Fruit fly (Drosophila melanogaster): ENCODE results near the gene BigH1.
A peak's percentile ranks its signal among the peaks of the same experiment; 100 is the strongest.

BigH1 gene

DNA sequence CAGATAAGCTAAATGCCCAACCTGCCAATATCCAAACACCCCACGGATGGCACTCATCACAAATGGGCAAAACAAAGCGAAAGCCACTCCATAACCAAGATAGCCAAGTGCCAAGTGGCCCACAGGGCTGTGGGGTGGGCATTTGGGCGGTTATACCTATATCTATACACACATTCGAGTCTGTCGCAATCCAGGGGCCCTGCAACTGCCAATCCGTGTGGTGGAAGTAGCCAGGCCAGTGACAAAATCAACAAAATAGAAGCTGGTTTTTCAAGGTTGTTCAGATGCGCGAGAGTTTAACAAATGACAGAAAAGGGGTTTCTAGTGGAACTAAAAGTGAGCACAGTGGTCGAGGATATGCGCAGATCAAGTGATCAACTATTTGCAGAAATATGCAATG is 31.8 kb downstream of the BigH1 start (continued):
- no peak for TF ChIP-seq Fer2 (tag; optimal IDR thresholded peaks at IDR 0.05)
- no peak for TF ChIP-seq croc (GFP tag; conservative IDR thresholded peaks at IDR 0.05)
- no peak for TF ChIP-seq B-H2 (GFP tag; optimal IDR thresholded peaks at IDR 0.05)
- TF ChIP-seq BtbVII (GFP tag; optimal IDR thresholded peaks at IDR 0.05): no peak

DNA sequence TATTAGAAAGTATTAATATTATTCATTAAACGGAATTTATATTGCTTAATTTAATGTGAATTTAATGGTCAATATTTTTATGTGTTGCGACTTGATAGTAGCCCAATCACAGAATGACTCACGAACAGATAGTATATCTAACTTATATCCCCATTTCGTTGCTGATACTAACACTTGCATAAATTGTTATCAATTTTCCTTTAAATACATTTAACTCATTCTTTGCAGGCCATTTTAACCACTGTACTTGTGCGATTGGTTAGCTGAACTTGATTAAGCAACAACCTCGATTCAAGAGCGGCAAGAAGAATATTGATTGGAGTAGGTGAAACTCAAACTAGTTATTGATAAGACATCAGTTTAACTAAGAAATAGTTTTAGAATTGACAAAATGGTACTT is 32.4 kb downstream of the BigH1 start:
- TF ChIP-seq CG8290 (GFP tag; optimal IDR thresholded peaks at IDR 0.05): no peak
- peak in 1 of 2 experiments; percentile 22 for TF ChIP-seq CG8290 (tag; optimal IDR thresholded peaks at IDR 0.05)
- no peak for TF ChIP-seq CG7928 (GFP tag; optimal IDR thresholded peaks at IDR 0.05)
- no peak for TF ChIP-seq CG5953 (GFP tag; IDR thresholded peaks at IDR 0.05)
- no peak for TF ChIP-seq CG6254 (GFP tag; optimal IDR thresholded peaks at IDR 0.05)
- no peak for TF ChIP-seq HLH54F (GFP tag; optimal IDR thresholded peaks at IDR 0.05)
- no peak for TF ChIP-seq cato (GFP tag; optimal IDR thresholded peaks at IDR 0.05; ENCODE audit: borderline replicate concordance)
- TF ChIP-seq CG17612 (GFP tag; IDR thresholded peaks at IDR 0.05): no peak
- TF ChIP-seq Blimp-1 (GFP tag; optimal IDR thresholded peaks at IDR 0.05): no peak
- TF ChIP-seq Side (GFP tag; optimal IDR thresholded peaks at IDR 0.05): no peak
- TF ChIP-seq CG6813 (GFP tag; optimal IDR thresholded peaks at IDR 0.05): no peak
- peak; percentile 3 for TF ChIP-seq CG9437 (GFP tag; optimal IDR thresholded peaks at IDR 0.05)
- TF ChIP-seq Pdp1 (GFP tag; optimal IDR thresholded peaks at IDR 0.05): peak in 1 of 2 experiments; percentile 12
- TF ChIP-seq slou (GFP tag; optimal IDR thresholded peaks at IDR 0.05): no peak
- no peak for TF ChIP-seq cwo (GFP tag; optimal IDR thresholded peaks at IDR 0.05)
- TF ChIP-seq sens (GFP tag): peak; percentile 14
- TF ChIP-seq CG2120 (GFP tag; optimal IDR thresholded peaks at IDR 0.05): no peak
- TF ChIP-seq CG8924 (tag; optimal IDR thresholded peaks at IDR 0.05): no peak
- 0 out of 2 replicates have a peak, but pooled peaks have one; percentile 4 for TF ChIP-seq CG31441 (GFP tag; IDR thresholded peaks at IDR 0.05)
- TF ChIP-seq CG10979 (tag; optimal IDR thresholded peaks at IDR 0.05): no peak
- peak; percentile 7; the same call in 1 of the 2 replicates for TF ChIP-seq chm (GFP tag; IDR thresholded peaks at IDR 0.05)
- TF ChIP-seq CG9727 (GFP tag; optimal IDR thresholded peaks at IDR 0.05): no peak
- TF ChIP-seq Hr39 (optimal IDR thresholded peaks at IDR 0.05): no peak
- no peak for TF ChIP-seq CG1024 (GFP tag; IDR thresholded peaks at IDR 0.05)
- peak; percentile 61 for TF ChIP-seq mirr (GFP tag; optimal IDR thresholded peaks at IDR 0.05)
- no peak for TF ChIP-seq HLHmδ (GFP tag; optimal IDR thresholded peaks at IDR 0.05)
- TF ChIP-seq Hr78 (GFP tag; optimal IDR thresholded peaks at IDR 0.05): no peak
- no peak for TF ChIP-seq Elba2 (GFP tag; optimal IDR thresholded peaks at IDR 0.05)
- no peak for TF ChIP-seq Nf-YB (GFP tag; optimal IDR thresholded peaks at IDR 0.05)
- no peak for TF ChIP-seq pb (GFP tag; optimal IDR thresholded peaks at IDR 0.05)
- no peak for TF ChIP-seq dm (GFP tag; optimal IDR thresholded peaks at IDR 0.05)
- no peak for TF ChIP-seq D19A (tag; optimal IDR thresholded peaks at IDR 0.05)
- no peak for TF ChIP-seq CG12299 (tag; optimal IDR thresholded peaks at IDR 0.05)
- peak; percentile 62 for TF ChIP-seq exex (tag; optimal IDR thresholded peaks at IDR 0.05)

- TF ChIP-seq Blimp-1 (GFP tag; optimal IDR thresholded peaks at IDR 0.05) (no peak), Atf3 (GFP tag; optimal IDR thresholded peaks at IDR 0.05) (peak; percentile 27), CG1529 (GFP tag; optimal IDR thresholded peaks at IDR 0.05) (peak; percentile 13), Usf (GFP tag; optimal IDR thresholded peaks at IDR 0.05) (no peak), CG12769 (tag; optimal IDR thresholded peaks at IDR 0.05) (peak; percentile 70), run (tag; optimal IDR thresholded peaks at IDR 0.05) (peak; percentile 42), Spps (tag; optimal IDR thresholded peaks at IDR 0.05) (no peak), Xbp1 (GFP tag; optimal IDR thresholded peaks at IDR 0.05) (peak; percentile 57), CG7745 (tag; optimal IDR thresholded peaks at IDR 0.05) (peak; percentile 64), pho (GFP tag; optimal IDR thresholded peaks at IDR 0.05) (peak; percentile 46), CoRest (tag; optimal IDR thresholded peaks at IDR 0.05) (peak; percentile 63), Hand (GFP tag; optimal IDR thresholded peaks at IDR 0.05) (peak; percentile 68), cwo (GFP tag; optimal IDR thresholded peaks at IDR 0.05) (peak; percentile 22), toy (GFP tag; IDR thresholded peaks at IDR 0.05) (no peak)
Observed at dm6 chr3R:14696949-14697513, 33.8 kb downstream of the BigH1 start, which contains the start of gene Meltrin. Gene Meltrin, minus strand, starts transcription at chr3R:14697292.

Data from whole organism, embryonic.